Fruit fly (Drosophila melanogaster) whole organism, embryonic: ENCODE measurements around the gene CG32206.

Experiments used
- Awh ChIP-seq: fragments of 200-800 bp; sonication (Bioruptor generic); IDR thresholded peaks from 2 replicates; pipeline ENCODE4, ENCODE4 v1.3.6; 2022; ENCODE audit warnings: missing biosample characterization, missing genetic modification characterization
- BEAF-32 ChIP-seq: fragments of 200-800 bp; sonication (Bioruptor generic); optimal IDR thresholded peaks from 3 replicates; lab custom pipeline; 2017; ENCODE audit warnings: missing biosample characterization, missing genetic modification characterization, mild to moderate bottlenecking, moderate library complexity, missing genetic modification reagents
- CG11093 ChIP-seq: fragments of 200-800 bp; sonication (Bioruptor generic); IDR thresholded peaks from 3 replicates; pipeline ENCODE4 v1.3.6; 2022; ENCODE audit warnings: missing biosample characterization, missing genetic modification characterization
- CG11696 ChIP-seq: fragments of 200-800 bp; sonication (Bioruptor generic); IDR thresholded peaks from 2 replicates; pipeline ENCODE4 v1.3.6; 2022; ENCODE audit warnings: missing biosample characterization, missing genetic modification characterization
- CG12155 ChIP-seq: fragments of 200-800 bp; sonication (Bioruptor generic); optimal IDR thresholded peaks from 3 replicates; lab custom pipeline; 2016; ENCODE audit warnings: missing biosample characterization, missing genetic modification characterization
- CG1529 ChIP-seq: fragments of 200-800 bp; sonication (Bioruptor generic); optimal IDR thresholded peaks from 3 replicates; lab custom pipeline; 2018; ENCODE audit warnings: missing biosample characterization, missing genetic modification characterization
- CG2129 ChIP-seq: fragments of 200-800 bp; sonication (Bioruptor generic); IDR thresholded peaks from 2 replicates; pipeline ENCODE4 v1.3.6; 2022; ENCODE audit warnings: missing biosample characterization, missing genetic modification characterization; ENCODE audit not compliant: partially characterized antibody
- CG2202 ChIP-seq: fragments of 200-800 bp; sonication (Bioruptor generic); optimal IDR thresholded peaks from 2 replicates; lab custom pipeline; 2018; ENCODE audit warnings: missing biosample characterization, mild to moderate bottlenecking, missing genetic modification characterization
- CG31388 ChIP-seq: fragments of 200-800 bp; sonication (Bioruptor generic); optimal IDR thresholded peaks from 2 replicates; lab custom pipeline; 2016; ENCODE audit warnings: missing biosample characterization, missing genetic modification characterization
- CG32772 ChIP-seq: fragments of 200-800 bp; sonication (Bioruptor generic); IDR thresholded peaks from 2 replicates; pipeline ENCODE4 v1.3.6; 2022; ENCODE audit warnings: missing biosample characterization, missing genetic modification characterization
- CG3407 ChIP-seq: fragments of 200-800 bp; sonication (Bioruptor generic); optimal IDR thresholded peaks from 2 replicates; lab custom pipeline; 2018; ENCODE audit warnings: missing biosample characterization, mild to moderate bottlenecking, missing genetic modification characterization
- CG4404 ChIP-seq: fragments of 200-800 bp; sonication (Bioruptor generic); IDR thresholded peaks from 2 replicates; pipeline ENCODE4 v1.3.6; 2022; ENCODE audit warnings: missing biosample characterization, missing genetic modification characterization
- CG4424 ChIP-seq: fragments of 200-800 bp; sonication (Bioruptor generic); optimal IDR thresholded peaks from 3 replicates; lab custom pipeline; 2016; ENCODE audit warnings: missing biosample characterization, missing genetic modification characterization
- CG4707 ChIP-seq: fragments of 200-800 bp; sonication (Bioruptor generic); optimal IDR thresholded peaks from 2 replicates; lab custom pipeline; 2018; ENCODE audit warnings: missing biosample characterization, mild to moderate bottlenecking, missing genetic modification characterization, moderate library complexity
- CG6254 ChIP-seq: fragments of 200-800 bp; sonication (Bioruptor generic); optimal IDR thresholded peaks from 3 replicates; lab custom pipeline; 2017; ENCODE audit warnings: mild to moderate bottlenecking, missing biosample characterization, missing genetic modification reagents, missing genetic modification characterization
- CG7372 ChIP-seq: fragments of 200-800 bp; sonication (Bioruptor generic); IDR thresholded peaks from 2 replicates; pipeline ENCODE4 v1.3.6; 2022; ENCODE audit warnings: missing biosample characterization, missing genetic modification characterization
- CG7786 ChIP-seq: fragments of 200-800 bp; sonication (Bioruptor generic); optimal IDR thresholded peaks from 2 replicates; lab custom pipeline; 2016; ENCODE audit warnings: missing biosample characterization, missing genetic modification characterization
- CG7839 ChIP-seq: fragments of 200-800 bp; sonication (Bioruptor generic); optimal IDR thresholded peaks from 3 replicates; lab custom pipeline; 2018; ENCODE audit warnings: missing biosample characterization, mild to moderate bottlenecking, missing genetic modification characterization, moderate library complexity
- Dad ChIP-seq: fragments of 200-800 bp; sonication (Bioruptor generic); optimal IDR thresholded peaks from 3 replicates; lab custom pipeline; 2016; ENCODE audit warnings: missing biosample characterization, missing genetic modification characterization
- Deaf1 ChIP-seq: fragments of 200-800 bp; optimal IDR thresholded peaks from 3 replicates; lab custom pipeline; 2019; ENCODE audit warnings: missing biosample characterization, mild to moderate bottlenecking, missing genetic modification characterization, moderate library complexity
- Dp ChIP-seq: fragments of 200-800 bp; sonication (Bioruptor generic); optimal IDR thresholded peaks from 2 replicates; lab custom pipeline; 2018; ENCODE audit warnings: missing biosample characterization, mild to moderate bottlenecking, missing genetic modification characterization, moderate library complexity
- E2f1 ChIP-seq: fragments of 200-800 bp; sonication (Bioruptor generic); IDR thresholded peaks from 2 replicates; pipeline ENCODE4 v1.3.6; 2022; ENCODE audit warnings: missing biosample characterization, missing genetic modification characterization
- NFAT ChIP-seq: fragments of 200-800 bp; sonication (Bioruptor generic); IDR thresholded peaks from 2 replicates; pipeline ENCODE4 v1.3.6; 2022; ENCODE audit warnings: missing biosample characterization, missing genetic modification characterization
- NK7.1 ChIP-seq: fragments of 200-800 bp; sonication (Bioruptor generic); optimal IDR thresholded peaks from 3 replicates; lab custom pipeline; 2016; ENCODE audit warnings: missing biosample characterization, missing genetic modification characterization
- Oli ChIP-seq: fragments of 200-800 bp; sonication (Bioruptor generic); optimal IDR thresholded peaks from 2 replicates; lab custom pipeline; 2018; ENCODE audit warnings: missing biosample characterization, mild to moderate bottlenecking, missing genetic modification characterization, moderate library complexity
- PHDP ChIP-seq: fragments of 200-800 bp; sonication (Bioruptor generic); optimal IDR thresholded peaks from 3 replicates; lab custom pipeline; 2018; ENCODE audit warnings: missing biosample characterization, mild to moderate bottlenecking, missing genetic modification characterization, moderate library complexity
- aop ChIP-seq: fragments of 200-800 bp; sonication (Bioruptor generic); IDR thresholded peaks from 2 replicates; pipeline ENCODE4 v1.3.6; 2022; ENCODE audit warnings: missing biosample characterization, missing genetic modification characterization
- bowl ChIP-seq: fragments of 200-800 bp; sonication (Bioruptor generic); IDR thresholded peaks from 2 replicates; pipeline ENCODE4 v1.3.6; 2022; ENCODE audit warnings: missing biosample characterization, missing genetic modification characterization
- caup ChIP-seq: fragments of 200-800 bp; sonication (Bioruptor generic); optimal IDR thresholded peaks from 3 replicates; lab custom pipeline; 2017; ENCODE audit warnings: missing biosample characterization, mild to moderate bottlenecking, missing genetic modification characterization, moderate library complexity; ENCODE audit not compliant: severe bottlenecking
- exex ChIP-seq: fragments of 200-800 bp; sonication (Bioruptor generic); optimal IDR thresholded peaks from 4 replicates; lab custom pipeline; 2018; ENCODE audit warnings: missing biosample characterization, mild to moderate bottlenecking, missing genetic modification characterization, moderate library complexity
- fd64A ChIP-seq: fragments of 200-800 bp; sonication (Bioruptor generic); optimal IDR thresholded peaks from 3 replicates; lab custom pipeline; 2018; ENCODE audit warnings: missing biosample characterization, mild to moderate bottlenecking, missing genetic modification characterization
- fru ChIP-seq: fragments of >200 bp; optimal IDR thresholded peaks from 2 replicates; lab custom pipeline; 2017
- gem ChIP-seq: fragments of 200-800 bp; sonication (Bioruptor generic); optimal IDR thresholded peaks from 2 replicates; lab custom pipeline; 2019; ENCODE audit warnings: missing biosample characterization, mild to moderate bottlenecking, missing genetic modification characterization, moderate library complexity
- ind ChIP-seq: fragments of 200-800 bp; sonication (Bioruptor generic); optimal IDR thresholded peaks from 3 replicates; lab custom pipeline; 2016; ENCODE audit warnings: missing biosample characterization, missing genetic modification characterization
- kni ChIP-seq: fragments of 200-800 bp; sonication (Bioruptor generic); optimal IDR thresholded peaks from 3 replicates; lab custom pipeline; 2017; ENCODE audit warnings: mild to moderate bottlenecking, missing biosample characterization, missing genetic modification reagents, missing genetic modification characterization
- lilli ChIP-seq: fragments of 200-800 bp; sonication (Bioruptor generic); optimal IDR thresholded peaks from 3 replicates; lab custom pipeline; 2016; ENCODE audit warnings: missing biosample characterization, missing genetic modification characterization
- nerfin-1 ChIP-seq: fragments of 200-800 bp; sonication (Bioruptor generic); optimal IDR thresholded peaks from 3 replicates; lab custom pipeline; 2019; ENCODE audit warnings: missing biosample characterization, mild to moderate bottlenecking, missing genetic modification characterization, moderate library complexity
- oc ChIP-seq: fragments of 200-800 bp; sonication (Bioruptor generic); optimal IDR thresholded peaks from 2 replicates; lab custom pipeline; 2018; ENCODE audit warnings: missing biosample characterization, mild to moderate bottlenecking, missing genetic modification characterization, moderate library complexity
- prd ChIP-seq, 3 experiments: fragments of >200 bp in 2 of 3; fragments of 200-800 bp in 1 of 3; sonication (Bioruptor generic) in 1 of 3; optimal IDR thresholded peaks in 2 of 3; IDR thresholded peaks in 1 of 3; 2 replicates in 2 of 3; 3 replicates in 1 of 3; pipeline versions ENCODE4 v1.3.6 to Lab custom; 2017 to 2022; ENCODE audit warnings: missing biosample characterization in 1 of 3, missing genetic modification characterization in 1 of 3
- pzg ChIP-seq: fragments of 200-800 bp; sonication (Bioruptor generic); optimal IDR thresholded peaks from 3 replicates; lab custom pipeline; 2018; ENCODE audit warnings: missing biosample characterization, mild to moderate bottlenecking, missing genetic modification characterization, moderate library complexity
- repo ChIP-seq: fragments of 200-800 bp; sonication (Bioruptor generic); optimal IDR thresholded peaks from 2 replicates; lab custom pipeline; 2016; ENCODE audit warnings: missing biosample characterization, missing genetic modification characterization
- sens ChIP-seq: fragments of 200-800 bp; sonication (Bioruptor generic); peaks from one replicate; lab custom pipeline; 2016; ENCODE audit warnings: missing biosample characterization, missing genetic modification characterization
- sens-2 ChIP-seq: fragments of 200-800 bp; sonication (Bioruptor generic); IDR thresholded peaks from 2 replicates; pipeline ENCODE4 v1.3.6; 2022; ENCODE audit warnings: missing biosample characterization, missing genetic modification characterization
- sima ChIP-seq: fragments of 200-800 bp; sonication (Bioruptor generic); optimal IDR thresholded peaks from 2 replicates; lab custom pipeline; 2016; ENCODE audit warnings: missing biosample characterization, missing genetic modification characterization
- ssp ChIP-seq: fragments of 200-800 bp; sonication (Bioruptor generic); IDR thresholded peaks from 2 replicates; pipeline ENCODE4 v1.3.6; 2022; ENCODE audit warnings: missing biosample characterization, missing genetic modification characterization
- tap ChIP-seq: fragments of 200-800 bp; optimal IDR thresholded peaks from 3 replicates; lab custom pipeline; 2019; ENCODE audit warnings: missing biosample characterization, mild to moderate bottlenecking, missing genetic modification characterization, moderate library complexity
- unpg ChIP-seq: fragments of 200-800 bp; sonication (Bioruptor generic); optimal IDR thresholded peaks from 3 replicates; lab custom pipeline; 2018; ENCODE audit warnings: missing biosample characterization, mild to moderate bottlenecking, missing genetic modification characterization, moderate library complexity
- zen2 ChIP-seq: fragments of 200-800 bp; sonication (Bioruptor generic); IDR thresholded peaks from 3 replicates; pipeline ENCODE4 v1.3.6; 2022; ENCODE audit warnings: missing biosample characterization, missing genetic modification characterization; ENCODE audit not compliant: partially characterized antibody
- zf30C ChIP-seq: fragments of 200-800 bp; sonication (Bioruptor generic); optimal IDR thresholded peaks from 3 replicates; lab custom pipeline; 2018; ENCODE audit warnings: missing biosample characterization, mild to moderate bottlenecking, missing genetic modification characterization

Gene CG32206

dm6 chr3L:19446394-19447349 is 34.0 kb upstream of the CG32206 start, which contains the start of the genes CG33062 and Chd3 (continued):
- TF ChIP-seq Dad (GFP tag; lab: Kevin White, UChicago) (no peak), CG2129 (GFP tag; lab: Robert Waterston, UW) (no peak), CG4707 (no peak), CG7839 (tag; lab: Kevin White, UChicago) (peak; percentile 33), Deaf1 (no peak), lilli (no peak), Awh (GFP tag; lab: Robert Waterston, UW) (no peak), CG3407 (no peak), CG4404 (GFP tag; lab: Robert Waterston, UW) (peak; percentile 49; the same call in 1 of the 2 replicates), caup (GFP tag; lab: Kevin White, UChicago) (no peak), CG32772 (peak; percentile 35; the same call in 1 of the 2 replicates), sens-2 (GFP tag; lab: Robert Waterston, UW) (no peak), nerfin-1 (tag; lab: Kevin White, UChicago) (no peak), CG11696 (GFP tag; lab: Robert Waterston, UW) (no peak), fd64A (GFP tag; lab: Kevin White, UChicago) (no peak), CG2202 (tag; lab: Kevin White, UChicago) (no peak), aop (GFP tag; lab: Robert Waterston, UW) (no peak), NFAT (GFP tag; lab: Robert Waterston, UW) (no peak), CG4424 (GFP tag; lab: Kevin White, UChicago) (no peak), CG7372 (GFP tag; lab: Robert Waterston, UW) (no peak), kni (GFP tag; lab: Kevin White, UChicago) (no peak), CG31388 (no peak), unpg (GFP tag; lab: Kevin White, UChicago) (no peak), NK7.1 (GFP tag; lab: Kevin White, UChicago) (no peak), sima (GFP tag; lab: Kevin White, UChicago) (no peak), ind (GFP tag; lab: Kevin White, UChicago) (peak; percentile 25), Dp (peak; percentile 22), CG11093 (GFP tag; lab: Robert Waterston, UW) (peak; percentile 40; the same call in 1 of the 3 replicates), tap (tag; lab: Kevin White, UChicago) (no peak), zf30C (peak; percentile 2), exex (no peak), sens (peak; percentile 72), pzg (GFP tag; lab: Kevin White, UChicago) (no peak), ssp (GFP tag; lab: Robert Waterston, UW) (peak; percentile 97), PHDP (tag; lab: Kevin White, UChicago) (no peak), CG7786 (GFP tag; lab: Kevin White, UChicago) (no peak), CG12155 (GFP tag; lab: Kevin White, UChicago) (no peak), CG6254 (GFP tag; lab: Kevin White, UChicago) (no peak), zen2 (GFP tag; lab: Robert Waterston, UW) (no peak), fru (lab: Kevin White, UChicago) (no peak), E2f1 (GFP tag; lab: Robert Waterston, UW) (no peak), repo (GFP tag; lab: Kevin White, UChicago) (no peak), prd (optimal IDR thresholded peaks at IDR 0.05; lab: Kevin White, UChicago) (no peak), prd (GFP tag; IDR thresholded peaks at IDR 0.05; lab: Robert Waterston, UW) (peak; percentile 32; the same call in 1 of the 3 replicates), Oli (tag; lab: Kevin White, UChicago) (peak; percentile 19), oc (tag; lab: Kevin White, UChicago) (no peak), CG1529 (GFP tag; lab: Kevin White, UChicago) (no peak), bowl (GFP tag; lab: Robert Waterston, UW) (no peak), gem (tag; lab: Kevin White, UChicago) (peak; percentile 64), BEAF-32 (GFP tag; lab: Kevin White, UChicago) (peak; percentile 70)
